Fruit fly (Drosophila melanogaster) whole organism, embryonic: ENCODE data around the gene Fpgs1.
A peak's percentile ranks its signal among the peaks of the same experiment; 100 is the strongest.

Experiments used
- CG10209 ChIP-seq: fragments of 200-800 bp; sonication (Bioruptor generic); optimal IDR thresholded peaks from 3 replicates; lab custom pipeline; 2017; ENCODE audit warnings: missing biosample characterization, mild to moderate bottlenecking, missing genetic modification characterization, missing genetic modification reagents
- CG10274 ChIP-seq: fragments of 200-800 bp; sonication (Bioruptor generic); optimal IDR thresholded peaks from 3 replicates; lab custom pipeline; 2017; ENCODE audit warnings: missing biosample characterization, mild to moderate bottlenecking, missing genetic modification characterization
- CG10431 ChIP-seq: fragments of 200-800 bp; sonication (Bioruptor generic); optimal IDR thresholded peaks from 3 replicates; lab custom pipeline; 2018; ENCODE audit warnings: missing biosample characterization, mild to moderate bottlenecking, missing genetic modification characterization
- CG10543 ChIP-seq: fragments of 200-800 bp; sonication (Bioruptor generic); optimal IDR thresholded peaks from 3 replicates; lab custom pipeline; 2017; ENCODE audit warnings: missing biosample characterization, mild to moderate bottlenecking, missing genetic modification characterization, moderate library complexity
- CG11723 ChIP-seq: fragments of 200-800 bp; sonication (Bioruptor generic); optimal IDR thresholded peaks from 2 replicates; lab custom pipeline; 2017; ENCODE audit warnings: missing biosample characterization, mild to moderate bottlenecking, missing genetic modification characterization
- CG12155 ChIP-seq: fragments of 200-800 bp; sonication (Bioruptor generic); optimal IDR thresholded peaks from 3 replicates; lab custom pipeline; 2016; ENCODE audit warnings: missing biosample characterization, missing genetic modification characterization
- CG12299 ChIP-seq: fragments of 200-800 bp; sonication (Bioruptor generic); optimal IDR thresholded peaks from 2 replicates; lab custom pipeline; 2018; ENCODE audit warnings: missing biosample characterization, mild to moderate bottlenecking, missing genetic modification characterization
- CG12659 ChIP-seq: fragments of 200-800 bp; sonication (Bioruptor generic); optimal IDR thresholded peaks from 3 replicates; lab custom pipeline; 2017; ENCODE audit warnings: mild to moderate bottlenecking, missing biosample characterization, missing genetic modification reagents, missing genetic modification characterization
- CG13123 ChIP-seq: fragments of 200-800 bp; sonication (Bioruptor generic); optimal IDR thresholded peaks from 2 replicates; lab custom pipeline; 2016; ENCODE audit warnings: missing biosample characterization, missing genetic modification characterization
- CG13287 ChIP-seq: fragments of 200-800 bp; sonication (Bioruptor generic); IDR thresholded peaks from 2 replicates; pipeline ENCODE4 v1.3.6; 2022; ENCODE audit warnings: missing biosample characterization, missing genetic modification characterization; ENCODE audit not compliant: partially characterized antibody
- CG14860 ChIP-seq: fragments of 200-800 bp; sonication (Bioruptor generic); IDR thresholded peaks from 3 replicates; pipeline ENCODE4 v1.3.6; 2022; ENCODE audit warnings: missing biosample characterization, missing genetic modification characterization; ENCODE audit not compliant: partially characterized antibody
- CG15073 ChIP-seq: fragments of 200-800 bp; sonication (Bioruptor generic); optimal IDR thresholded peaks from 2 replicates; lab custom pipeline; 2016; ENCODE audit warnings: missing biosample characterization, missing genetic modification characterization
- CG16779 ChIP-seq: fragments of 200-800 bp; sonication (Bioruptor generic); IDR thresholded peaks from 2 replicates; pipeline ENCODE4 v1.3.6; 2022; ENCODE audit warnings: missing biosample characterization, missing genetic modification characterization
- CG17361 ChIP-seq: fragments of 200-800 bp; sonication (Bioruptor generic); IDR thresholded peaks from 3 replicates; pipeline ENCODE4 v1.3.6; 2022; ENCODE audit warnings: missing biosample characterization, missing genetic modification characterization
- CG18262 ChIP-seq: fragments of 200-800 bp; optimal IDR thresholded peaks from 3 replicates; lab custom pipeline; 2019; ENCODE audit warnings: missing biosample characterization, mild to moderate bottlenecking, missing genetic modification characterization, moderate library complexity
- CG3407 ChIP-seq: fragments of 200-800 bp; sonication (Bioruptor generic); optimal IDR thresholded peaks from 2 replicates; lab custom pipeline; 2018; ENCODE audit warnings: missing biosample characterization, mild to moderate bottlenecking, missing genetic modification characterization
- CG3838 ChIP-seq: fragments of 200-800 bp; sonication (Bioruptor generic); optimal IDR thresholded peaks from 3 replicates; lab custom pipeline; 2016; ENCODE audit warnings: missing biosample characterization, missing genetic modification characterization
- CG4424 ChIP-seq: fragments of 200-800 bp; sonication (Bioruptor generic); optimal IDR thresholded peaks from 3 replicates; lab custom pipeline; 2016; ENCODE audit warnings: missing biosample characterization, missing genetic modification characterization
- CG6254 ChIP-seq: fragments of 200-800 bp; sonication (Bioruptor generic); optimal IDR thresholded peaks from 3 replicates; lab custom pipeline; 2017; ENCODE audit warnings: mild to moderate bottlenecking, missing biosample characterization, missing genetic modification reagents, missing genetic modification characterization
- CG7745 ChIP-seq: fragments of 200-800 bp; sonication (Bioruptor generic); optimal IDR thresholded peaks from 2 replicates; lab custom pipeline; 2018; ENCODE audit warnings: missing biosample characterization, mild to moderate bottlenecking, missing genetic modification characterization, moderate library complexity
- CHES-1-like ChIP-seq: fragments of 200-800 bp; sonication (Bioruptor generic); optimal IDR thresholded peaks from 2 replicates; lab custom pipeline; 2016; ENCODE audit warnings: missing biosample characterization, missing genetic modification characterization
- Chrac-16 ChIP-seq: fragments of 200-800 bp; sonication (Bioruptor generic); optimal IDR thresholded peaks from 3 replicates; lab custom pipeline; 2016; ENCODE audit warnings: missing biosample characterization, missing genetic modification characterization
- D19A ChIP-seq: fragments of 200-800 bp; optimal IDR thresholded peaks from 3 replicates; lab custom pipeline; 2019; ENCODE audit warnings: missing biosample characterization, mild to moderate bottlenecking, missing genetic modification characterization, moderate library complexity
- Dfd ChIP-seq, 2 experiments: fragments of >200 bp; optimal IDR thresholded peaks; 2 replicates each; lab custom pipeline; 2017; ENCODE audit warnings: missing biosample characterization in 2 of 2, missing genetic modification characterization in 2 of 2
- Doc2 ChIP-seq: fragments of 200-800 bp; sonication (Bioruptor generic); IDR thresholded peaks from 2 replicates; pipeline ENCODE4 v1.3.6; 2022; ENCODE audit warnings: missing biosample characterization, missing genetic modification characterization
- Ets65A ChIP-seq: fragments of 200-800 bp; sonication (Bioruptor generic); peaks from one replicate; lab custom pipeline; 2016; ENCODE audit warnings: missing biosample characterization, missing genetic modification characterization
- Fer3 ChIP-seq: fragments of 200-800 bp; sonication (Bioruptor generic); optimal IDR thresholded peaks from 2 replicates; lab custom pipeline; 2018; ENCODE audit warnings: missing biosample characterization, mild to moderate bottlenecking, missing genetic modification characterization, moderate library complexity
- Gug ChIP-seq: fragments of 200-800 bp; sonication (Bioruptor generic); IDR thresholded peaks from 4 replicates; pipeline ENCODE4 v1.3.6; 2022; ENCODE audit warnings: missing biosample characterization, missing genetic modification characterization
- H2.0 ChIP-seq: fragments of 200-800 bp; sonication (Bioruptor generic); IDR thresholded peaks from 2 replicates; pipeline ENCODE4 v1.3.6; 2022; ENCODE audit warnings: missing biosample characterization, missing genetic modification characterization
- Med ChIP-seq: fragments of 200-800 bp; sonication (Bioruptor generic); peaks from one replicate; lab custom pipeline; 2016; ENCODE audit warnings: missing biosample characterization, missing genetic modification characterization, mild to moderate bottlenecking, inconsistent platforms, moderate library complexity
- Myb ChIP-seq: fragments of 200-800 bp; sonication (Bioruptor generic); optimal IDR thresholded peaks from 2 replicates; lab custom pipeline; 2016; ENCODE audit warnings: missing biosample characterization, missing genetic modification characterization
- Ravus ChIP-seq: fragments of 200-800 bp; sonication (Bioruptor generic); IDR thresholded peaks from 2 replicates; pipeline ENCODE4 v1.3.6; 2022; ENCODE audit warnings: missing biosample characterization, missing genetic modification characterization
- Rfx ChIP-seq: fragments of 200-800 bp; sonication (Bioruptor generic); IDR thresholded peaks from 2 replicates; pipeline ENCODE4 v1.3.6; 2022; ENCODE audit warnings: missing biosample characterization, missing genetic modification characterization
- Side ChIP-seq: fragments of 200-800 bp; sonication (Bioruptor generic); optimal IDR thresholded peaks from 2 replicates; lab custom pipeline; 2016; ENCODE audit warnings: missing biosample characterization, missing genetic modification characterization
- Sin3A ChIP-seq: fragments of >200 bp; optimal IDR thresholded peaks from 2 replicates; lab custom pipeline; 2018
- Sry-δ ChIP-seq: fragments of 200-800 bp; sonication (Bioruptor generic); optimal IDR thresholded peaks from 2 replicates; lab custom pipeline; 2016; ENCODE audit warnings: missing biosample characterization, missing genetic modification characterization
- Vsx1 ChIP-seq: fragments of 200-800 bp; sonication (Bioruptor generic); optimal IDR thresholded peaks from 2 replicates; lab custom pipeline; 2017; ENCODE audit warnings: missing biosample characterization, mild to moderate bottlenecking, missing genetic modification characterization, missing genetic modification reagents
- ash1 ChIP-seq: fragments of 200-800 bp; sonication (Bioruptor generic); optimal IDR thresholded peaks from 2 replicates; lab custom pipeline; 2018; ENCODE audit warnings: missing biosample characterization, mild to moderate bottlenecking, missing genetic modification characterization
- ato ChIP-seq: fragments of 200-800 bp; sonication (Bioruptor generic); IDR thresholded peaks from 2 replicates; pipeline ENCODE4 v1.3.6; 2022; ENCODE audit warnings: missing biosample characterization, missing genetic modification characterization; ENCODE audit not compliant: partially characterized antibody
- bowl ChIP-seq: fragments of 200-800 bp; sonication (Bioruptor generic); IDR thresholded peaks from 2 replicates; pipeline ENCODE4 v1.3.6; 2022; ENCODE audit warnings: missing biosample characterization, missing genetic modification characterization
- disco-r ChIP-seq: fragments of 200-800 bp; sonication (Bioruptor generic); optimal IDR thresholded peaks from 2 replicates; lab custom pipeline; 2016; ENCODE audit warnings: missing biosample characterization, missing genetic modification characterization
- dm ChIP-seq: fragments of 200-800 bp; sonication (Bioruptor generic); optimal IDR thresholded peaks from 3 replicates; lab custom pipeline; 2016; ENCODE audit warnings: missing biosample characterization, missing genetic modification characterization
- ems ChIP-seq: fragments of 200-800 bp; sonication (Bioruptor generic); optimal IDR thresholded peaks from 3 replicates; lab custom pipeline; 2016; ENCODE audit warnings: missing biosample characterization, missing genetic modification characterization
- fu2 ChIP-seq: fragments of 200-800 bp; sonication (Bioruptor generic); optimal IDR thresholded peaks from 2 replicates; lab custom pipeline; 2016; ENCODE audit warnings: missing biosample characterization, missing genetic modification characterization
- ham ChIP-seq: fragments of 200-800 bp; sonication (Bioruptor generic); IDR thresholded peaks from 2 replicates; pipeline ENCODE4 v1.3.6; 2022; ENCODE audit warnings: missing biosample characterization, missing genetic modification characterization
- insv ChIP-seq, 2 experiments: fragments of 200-800 bp; sonication (Bioruptor generic); optimal IDR thresholded peaks; 3 replicates each; lab custom pipeline; 2016 to 2018; ENCODE audit warnings: missing biosample characterization in 2 of 2, missing genetic modification characterization in 2 of 2
- kni ChIP-seq: fragments of 200-800 bp; sonication (Bioruptor generic); optimal IDR thresholded peaks from 3 replicates; lab custom pipeline; 2017; ENCODE audit warnings: mild to moderate bottlenecking, missing biosample characterization, missing genetic modification reagents, missing genetic modification characterization
- pan ChIP-seq, 4 experiments: fragments of >200 bp in 3 of 4; fragments of 200-800 bp in 1 of 4; sonication (Bioruptor generic) in 1 of 4; optimal IDR thresholded peaks in 3 of 4; IDR thresholded peaks in 1 of 4; 2 replicates each; pipeline versions ENCODE4 v1.3.6 to Lab custom; 2017 to 2022; ENCODE audit warnings: missing biosample characterization in 2 of 4, missing genetic modification characterization in 2 of 4, mixed read lengths in 1 of 4
- sens ChIP-seq: fragments of 200-800 bp; sonication (Bioruptor generic); peaks from one replicate; lab custom pipeline; 2016; ENCODE audit warnings: missing biosample characterization, missing genetic modification characterization
- wek ChIP-seq: fragments of 200-800 bp; sonication (Bioruptor generic); optimal IDR thresholded peaks from 3 replicates; lab custom pipeline; 2018; ENCODE audit warnings: missing biosample characterization, mild to moderate bottlenecking, missing genetic modification characterization, moderate library complexity

The Fpgs1 gene

dm6 chrX:12595610-12596336, 15.9 kb upstream of the Fpgs1 start, which contains the start of the genes CG1824 and Sec16 (continued):
- TF ChIP-seq CG14860 (GFP tag; lab: Robert Waterston, UW), result 0 out of 3 replicates have a peak, but pooled peaks have one; percentile 38
- TF ChIP-seq CG17361 (GFP tag; lab: Robert Waterston, UW), result peak; percentile 84
- no peak for TF ChIP-seq Doc2 (GFP tag; lab: Robert Waterston, UW)
- peak; percentile 51 for TF ChIP-seq Rfx (GFP tag; lab: Robert Waterston, UW)
- no peak for TF ChIP-seq Ravus (GFP tag; lab: Robert Waterston, UW)
- no peak for TF ChIP-seq CG3407 (GFP tag; lab: Kevin White, UChicago)
- TF ChIP-seq CG18262 (tag; lab: Kevin White, UChicago), result peak; percentile 51
- TF ChIP-seq CG11723, result no peak
- no peak; the same call in 1 of the 2 replicates for TF ChIP-seq CG13287 (GFP tag; lab: Robert Waterston, UW)
- TF ChIP-seq CG7745 (tag; lab: Kevin White, UChicago), result no peak
- TF ChIP-seq fu2 (GFP tag; lab: Kevin White, UChicago), result peak; percentile 1
- peak in 1 of 2 experiments; percentile 92 for TF ChIP-seq insv (GFP tag; optimal IDR thresholded peaks at IDR 0.05; lab: Kevin White, UChicago)
- TF ChIP-seq Sry-δ, result peak; percentile 82
- peak; percentile 13 for TF ChIP-seq CG10431 (GFP tag; lab: Kevin White, UChicago)
- TF ChIP-seq CG4424, result peak; percentile 56
- no peak for TF ChIP-seq CG12299 (tag; lab: Kevin White, UChicago)
- TF ChIP-seq CG3838, result no peak
- TF ChIP-seq wek, result no peak
- no peak for TF ChIP-seq H2.0 (GFP tag; lab: Robert Waterston, UW)
- TF ChIP-seq Dfd (GFP tag; optimal IDR thresholded peaks at IDR 0.05; lab: Kevin White, UChicago), result no peak
- TF ChIP-seq ham (GFP tag; lab: Robert Waterston, UW), result no peak
- TF ChIP-seq Vsx1 (GFP tag; lab: Kevin White, UChicago), result peak; percentile 94
- TF ChIP-seq Sin3A (lab: Kevin White, UChicago), result peak; percentile 12
- peak; percentile 69 for TF ChIP-seq CG10543 (GFP tag; lab: Kevin White, UChicago)
- peak; percentile 14 for TF ChIP-seq CG10209 (GFP tag; lab: Kevin White, UChicago)
- TF ChIP-seq Gug (GFP tag; lab: Robert Waterston, UW), result peak; percentile 57; the same call in 2 of the 4 replicates
- TF ChIP-seq kni (GFP tag; lab: Kevin White, UChicago), result no peak
- no peak for TF ChIP-seq ato
- TF ChIP-seq Chrac-16 (GFP tag; lab: Kevin White, UChicago), result peak; percentile 33
- peak; percentile 73 for TF ChIP-seq Ets65A (GFP tag; lab: Kevin White, UChicago)
- no peak for TF ChIP-seq CG6254 (GFP tag; lab: Kevin White, UChicago)
- no peak for TF ChIP-seq CG16779 (GFP tag; lab: Robert Waterston, UW)
- TF ChIP-seq sens, result peak; percentile 72
- TF ChIP-seq CG15073 (GFP tag; lab: Kevin White, UChicago), result peak; percentile 5
- TF ChIP-seq disco-r (GFP tag; lab: Kevin White, UChicago), result no peak
- no peak for TF ChIP-seq ash1 (GFP tag; lab: Kevin White, UChicago)
- peak; percentile 40 for TF ChIP-seq CG12155 (GFP tag; lab: Kevin White, UChicago)
- peak; percentile 9 for TF ChIP-seq Myb
- no peak for TF ChIP-seq ems
- no peak for TF ChIP-seq dm (GFP tag; lab: Kevin White, UChicago)
- TF ChIP-seq Side (GFP tag; lab: Kevin White, UChicago), result no peak
- TF ChIP-seq bowl (GFP tag; lab: Robert Waterston, UW), result no peak
- TF ChIP-seq D19A (tag; lab: Kevin White, UChicago), result peak; percentile 26
- peak; percentile 45 for TF ChIP-seq CG12659 (GFP tag; lab: Kevin White, UChicago)
- no peak for TF ChIP-seq pan (optimal IDR thresholded peaks at IDR 0.05; lab: Kevin White, UChicago)
- TF ChIP-seq pan (GFP tag; optimal IDR thresholded peaks at IDR 0.05 in 1 of 2, IDR thresholded peaks at IDR 0.05 in 1 of 2), result no peak
- no peak for TF ChIP-seq CG13123
- peak; percentile 0 for TF ChIP-seq CHES-1-like (GFP tag; lab: Kevin White, UChicago)
- peak; percentile 14 for TF ChIP-seq CG10274 (GFP tag; lab: Kevin White, UChicago)
- peak; percentile 16 for TF ChIP-seq Fer3
- TF ChIP-seq Med (GFP tag; lab: Kevin White, UChicago), result peak; percentile 50
